Worm (Caenorhabditis elegans) whole organism, early embryonic: ENCODE measurements around the gene sru-44.

Experiments used
- B0310.2 ChIP-seq: sonication (generic microtip); optimal IDR thresholded peaks from 2 replicates; lab custom pipeline; 2016; ENCODE audit warnings: mild to moderate bottlenecking, missing genetic modification characterization, missing compliant biosample characterization
- aly-1 ChIP-seq: sonication (generic microtip); optimal IDR thresholded peaks from 2 replicates; lab custom pipeline; 2016; ENCODE audit warnings: missing genetic modification characterization, missing compliant biosample characterization
- ama-1 ChIP-seq: fragments of 150-350 bp; optimal IDR thresholded peaks from 2 replicates; lab custom pipeline; 2014
- ceh-13 ChIP-seq: fragments of 200-800 bp; sonication (Bioruptor generic); optimal IDR thresholded peaks from 2 replicates; lab custom pipeline; 2018; ENCODE audit warnings: mild to moderate bottlenecking, missing genetic modification characterization, missing compliant biosample characterization
- ceh-36 ChIP-seq: sonication (generic microtip); optimal IDR thresholded peaks from 2 replicates; lab custom pipeline; 2016; ENCODE audit warnings: missing genetic modification characterization, inconsistent platforms, missing compliant biosample characterization
- ets-7 ChIP-seq: sonication (generic microtip); optimal IDR thresholded peaks from 2 replicates; lab custom pipeline; 2016; ENCODE audit warnings: missing genotype, missing genetic modification characterization, missing compliant biosample characterization
- flt-1 ChIP-seq: fragments of 200-800 bp; sonication (Bioruptor generic); IDR thresholded peaks from 2 replicates; pipeline ENCODE4 v1.3.6; 2022; ENCODE audit warnings: missing genetic modification characterization, missing compliant biosample characterization
- hmbx-1 ChIP-seq: sonication (generic microtip); optimal IDR thresholded peaks from 2 replicates; lab custom pipeline; 2016; ENCODE audit warnings: mild to moderate bottlenecking, missing genetic modification characterization, missing compliant biosample characterization
- hmg-4 ChIP-seq: fragments of 200-800 bp; sonication (Bioruptor generic); optimal IDR thresholded peaks from 2 replicates; lab custom pipeline; 2018; ENCODE audit warnings: mild to moderate bottlenecking, missing genetic modification characterization, missing compliant biosample characterization
- pes-1 ChIP-seq: fragments of 200-800 bp; sonication (Bioruptor generic); IDR thresholded peaks from 2 replicates; pipeline ENCODE4 v1.3.6; 2022; ENCODE audit warnings: missing genetic modification reagents, missing genetic modification characterization, missing compliant biosample characterization
- scrt-1 ChIP-seq: fragments of 200-800 bp; sonication (Bioruptor generic); IDR thresholded peaks from 2 replicates; pipeline ENCODE4 v1.3.6; 2022; ENCODE audit warnings: missing genetic modification characterization, missing compliant biosample characterization
- sea-1 ChIP-seq: fragments of 200-800 bp; sonication (Bioruptor generic); conservative IDR thresholded peaks from 2 replicates; pipeline ENCODE4 v1.3.6; 2022; ENCODE audit warnings: missing genetic modification characterization, missing compliant biosample characterization
- tbx-37 ChIP-seq: fragments of 200-800 bp; sonication (Bioruptor generic); conservative IDR thresholded peaks from 2 replicates; pipeline ENCODE4 v1.3.6; 2022; ENCODE audit warnings: missing genetic modification reagents, missing genetic modification characterization, missing compliant biosample characterization
- tra-4 ChIP-seq: sonication (generic microtip); optimal IDR thresholded peaks from 2 replicates; lab custom pipeline; 2017; ENCODE audit warnings: missing genetic modification characterization, missing compliant biosample characterization

DNA sequence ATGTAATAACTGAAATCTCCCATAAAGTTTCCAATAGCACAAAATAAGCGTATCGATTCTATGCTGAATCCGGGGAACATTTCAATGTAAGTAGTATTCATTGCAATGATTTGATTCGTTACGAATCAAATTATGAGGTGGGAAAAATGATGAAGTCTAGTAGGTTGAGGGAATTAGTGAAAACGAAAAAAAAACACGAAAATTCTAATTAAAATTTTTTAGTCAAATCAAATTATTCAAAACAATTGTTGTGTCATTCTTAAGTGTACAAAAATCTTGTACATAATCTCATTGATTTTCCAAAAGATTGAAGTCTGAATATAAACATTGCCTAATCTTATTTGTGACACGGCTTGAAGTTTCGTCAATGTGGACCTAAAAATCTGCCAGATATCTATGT is 43.3 kb downstream of the sru-44 start, which contains the start of gene srw-29:
- no peak for TF ChIP-seq ama-1
- no peak for TF ChIP-seq scrt-1 (GFP tag; lab: Robert Waterston, UW)
- TF ChIP-seq flt-1 (GFP tag; lab: Robert Waterston, UW): no peak
- no peak for TF ChIP-seq ets-7 (tag; lab: Kevin White, UChicago)
- TF ChIP-seq tra-4: no peak
- no peak for TF ChIP-seq B0310.2
- no peak for TF ChIP-seq sea-1 (GFP tag; lab: Robert Waterston, UW)
- no peak for TF ChIP-seq ceh-13 (GFP tag; lab: Kevin White, UChicago)
- TF ChIP-seq ceh-36 (tag; lab: Kevin White, UChicago): no peak
- no peak for TF ChIP-seq hmbx-1
- no peak for TF ChIP-seq pes-1 (GFP tag; lab: Robert Waterston, UW)
- no peak for TF ChIP-seq aly-1 (tag; lab: Kevin White, UChicago)
- no peak for TF ChIP-seq hmg-4 (GFP tag; lab: Kevin White, UChicago)
- no peak for TF ChIP-seq tbx-37 (GFP tag; lab: Robert Waterston, UW)
